Worm (Caenorhabditis elegans) whole organism, young adult: Measurements from ENCODE around the gene Y82E9BL.3.

Experiments used
- F39B2.1 ChIP-seq: fragments of 200-800 bp; sonication (Bioruptor generic); IDR thresholded peaks from 2 replicates; pipeline ENCODE4 v1.3.6; 2022; ENCODE audit warnings: missing genetic modification reagents, missing genetic modification characterization, missing compliant biosample characterization
- F52B5.7 ChIP-seq: sonication (generic microtip); optimal IDR thresholded peaks from 2 replicates; lab custom pipeline; 2016; ENCODE audit warnings: mild to moderate bottlenecking, missing genetic modification characterization, missing compliant biosample characterization
- F55B11.4 ChIP-seq: sonication (generic microtip); optimal IDR thresholded peaks from 2 replicates; lab custom pipeline; 2016; ENCODE audit warnings: missing compliant biosample characterization, missing genetic modification characterization, borderline replicate concordance; ENCODE audit not compliant: insufficient read depth
- K12H6.12 ChIP-seq: fragments of 200-800 bp; sonication (Bioruptor generic); optimal IDR thresholded peaks from 2 replicates; lab custom pipeline; 2018; ENCODE audit warnings: mild to moderate bottlenecking, missing genetic modification characterization, missing compliant biosample characterization
- ama-1 ChIP-seq, 3 experiments: fragments of 150-350 bp in 1 of 3; sonication (generic microtip) in 2 of 3; optimal IDR thresholded peaks; 2 replicates each; lab custom pipeline; 2014 to 2018; ENCODE audit warnings: missing biosample characterization in 2 of 3, missing genetic modification characterization in 2 of 3, missing genetic modification reagents in 2 of 3
- cebp-1 ChIP-seq, 2 experiments: fragments of 200-800 bp in 1 of 2; sonication (Bioruptor generic) in 1 of 2; sonication (generic microtip) in 1 of 2; IDR thresholded peaks in 1 of 2; optimal IDR thresholded peaks in 1 of 2; 2 replicates each; pipeline versions ENCODE4 v1.3.6 to Lab custom; 2017 to 2022; ENCODE audit warnings: missing compliant biosample characterization in 2 of 2, missing genetic modification characterization in 2 of 2, mild to moderate bottlenecking in 1 of 2, missing genetic modification reagents in 1 of 2, moderate library complexity in 1 of 2
- dox-1 ChIP-seq: fragments of 200-800 bp; sonication (Bioruptor generic); IDR thresholded peaks from 2 replicates; pipeline ENCODE4 v1.3.6; 2022; ENCODE audit warnings: missing genetic modification reagents, missing genetic modification characterization, missing compliant biosample characterization
- dpff-1 ChIP-seq: sonication (generic microtip); optimal IDR thresholded peaks from 2 replicates; lab custom pipeline; 2017; ENCODE audit warnings: mild to moderate bottlenecking, missing genetic modification characterization, missing compliant biosample characterization
- efl-1 ChIP-seq: fragments of 150-350 bp; optimal IDR thresholded peaks from 2 replicates; lab custom pipeline; 2014; ENCODE audit warnings: missing biosample characterization, missing genetic modification reagents, missing genetic modification characterization
- mel-28 ChIP-seq: sonication (generic microtip); optimal IDR thresholded peaks from 2 replicates; lab custom pipeline; 2016; ENCODE audit warnings: borderline replicate concordance, mild to moderate bottlenecking, missing genetic modification characterization, missing compliant biosample characterization
- snpc-4 ChIP-seq, 5 experiments: fragments of 150-350 bp in 1 of 5; sonication (generic microtip) in 4 of 5; optimal IDR thresholded peaks; 2 replicates each; lab custom pipeline; 2014 to 2018; ENCODE audit warnings: missing genetic modification characterization in 5 of 5, missing biosample characterization in 3 of 5, antibody characterized with exemption in 2 of 5, mild to moderate bottlenecking in 2 of 5, missing compliant biosample characterization in 2 of 5, missing genotype in 2 of 5, moderate library complexity in 2 of 5, missing genetic modification reagents in 1 of 5
- zfh-2 ChIP-seq: fragments of 200-800 bp; sonication (Bioruptor generic); conservative IDR thresholded peaks from 2 replicates; pipeline ENCODE4 v1.3.6; 2022; ENCODE audit warnings: missing genetic modification reagents, missing genetic modification characterization, missing compliant biosample characterization

DNA sequence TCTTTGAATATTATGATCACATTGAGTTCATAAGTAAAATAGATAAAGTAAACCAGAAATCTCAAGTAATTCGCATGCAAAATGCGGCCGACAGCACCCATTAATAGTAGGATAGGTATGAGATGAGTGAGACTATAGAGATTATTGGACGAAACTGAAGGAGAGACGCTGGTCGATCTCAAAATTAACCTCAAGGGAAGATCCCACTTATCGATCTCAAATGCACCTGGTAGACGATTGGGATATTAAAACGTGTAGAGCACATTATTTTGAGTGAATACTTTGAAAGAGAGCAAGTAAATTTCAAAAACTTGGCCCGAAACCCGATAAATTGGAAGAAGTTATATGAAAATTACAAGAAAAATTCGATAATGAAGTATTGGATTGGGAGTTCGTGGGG lies 5.0 kb downstream of the Y82E9BL.3 start, which contains the start of gene Y82E9BL.6:
- no peak for TF ChIP-seq F39B2.1 (GFP tag; lab: Robert Waterston, UW)
- no peak for TF ChIP-seq dpff-1 (tag; lab: Kevin White, UChicago)
- TF ChIP-seq F52B5.7 (tag; lab: Kevin White, UChicago), result no peak
- no peak for TF ChIP-seq ama-1 (optimal IDR thresholded peaks at IDR 0.05; lab: Kevin White, UChicago)
- no peak for TF ChIP-seq ama-1 (GFP tag; optimal IDR thresholded peaks at IDR 0.05; lab: Kevin White, UChicago)
- no peak for TF ChIP-seq cebp-1 (GFP tag; IDR thresholded peaks at IDR 0.05; lab: Robert Waterston, UW)
- no peak for TF ChIP-seq cebp-1 (tag; optimal IDR thresholded peaks at IDR 0.05; lab: Kevin White, UChicago)
- no peak for TF ChIP-seq snpc-4 (GFP tag; optimal IDR thresholded peaks at IDR 0.05; lab: Kevin White, UChicago)
- TF ChIP-seq snpc-4 (tag; optimal IDR thresholded peaks at IDR 0.05; lab: Kevin White, UChicago), result no peak
- no peak for TF ChIP-seq efl-1 (GFP tag; lab: Kevin White, UChicago)
- TF ChIP-seq zfh-2 (GFP tag; lab: Robert Waterston, UW), result no peak
- no peak for TF ChIP-seq K12H6.12
- no peak for TF ChIP-seq F55B11.4 (tag; lab: Kevin White, UChicago)
- no peak for TF ChIP-seq dox-1 (GFP tag; lab: Robert Waterston, UW)
- no peak for TF ChIP-seq mel-28
